Worm (Caenorhabditis elegans): Measurements from ENCODE around the gene C49F5.3.
"Not testable (repeated sequence)": the region's sequence is repeated elsewhere in the genome, so short reads cannot be mapped to it uniquely, and the experiment has no call there.

Gene C49F5.3

DNA sequence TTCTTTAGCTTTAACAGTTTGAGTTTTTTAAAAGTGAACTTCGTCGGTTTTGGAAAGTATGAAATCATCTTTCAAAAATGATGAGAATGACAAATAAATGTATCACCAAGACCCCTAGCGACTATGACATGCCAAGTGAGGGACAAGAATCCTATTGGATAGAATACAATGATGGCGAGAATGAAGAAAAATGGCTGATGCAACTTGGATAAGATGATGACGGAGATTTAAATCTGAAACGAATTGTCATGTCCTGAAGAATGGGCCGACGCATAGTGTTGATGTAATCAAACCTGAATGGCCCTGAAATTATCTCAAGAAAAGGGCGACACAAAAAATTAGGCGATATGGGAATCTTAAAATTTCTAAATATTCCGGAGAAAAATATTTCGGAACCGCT lies 19.8 kb downstream of the C49F5.3 start:
- TF ChIP-seq aha-1 (tag; optimal IDR thresholded peaks at IDR 0.05) (no peak), hlh-4 (tag; optimal IDR thresholded peaks at IDR 0.05) (no peak), snu-23 (GFP tag; optimal IDR thresholded peaks at IDR 0.05) (peak; percentile 25), skn-1 (tag; optimal IDR thresholded peaks at IDR 0.05) (peak; percentile 10), grh-1 (GFP tag; IDR thresholded peaks at IDR 0.05) (peak; percentile 10; the same call in 1 of the 2 replicates), nhr-85 (tag) (peak; percentile 76), nhr-77 (tag; optimal IDR thresholded peaks at IDR 0.05) (no peak), rnt-1 (tag; optimal IDR thresholded peaks at IDR 0.05) (no peak), nhr-71 (tag; optimal IDR thresholded peaks at IDR 0.05) (peak; percentile 12), lin-14 (GFP tag; optimal IDR thresholded peaks at IDR 0.05) (peak; percentile 40), mab-9 (GFP tag; IDR thresholded peaks at IDR 0.05) (no peak)

DNA sequence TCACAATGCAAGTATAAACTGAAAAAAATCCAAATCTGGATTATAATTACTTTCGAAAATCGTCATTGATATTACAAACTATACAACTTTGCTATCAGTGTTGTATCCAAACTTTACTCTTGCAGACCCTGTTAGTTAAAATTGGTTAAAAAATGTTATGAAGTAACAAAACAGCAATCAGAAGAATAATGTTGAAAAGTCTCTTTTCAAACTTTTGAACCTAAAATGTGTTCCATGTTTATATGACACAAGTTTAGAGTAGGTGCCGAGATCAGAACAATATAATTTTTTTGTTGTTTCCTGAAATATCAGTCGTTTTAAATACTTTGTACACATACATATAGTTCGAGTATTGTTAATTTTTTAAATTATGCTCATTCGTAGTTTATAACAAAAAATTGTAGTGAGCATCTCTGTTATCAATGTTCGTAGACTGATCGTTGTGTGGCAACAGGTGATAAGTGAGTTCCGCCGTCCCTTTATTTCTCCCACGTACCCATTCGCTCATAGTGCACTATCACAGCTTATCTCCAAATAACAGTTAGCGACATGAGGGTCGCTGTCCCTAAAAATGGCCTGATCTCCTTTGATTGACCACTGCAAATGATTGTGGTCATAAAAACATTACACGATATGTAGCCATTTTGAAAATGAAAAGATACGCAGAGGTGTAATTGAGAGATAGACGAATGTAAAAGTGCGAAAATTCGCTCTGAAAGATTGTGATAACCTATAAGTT lies 21.2 kb downstream of the C49F5.3 start:
- no peak for TF ChIP-seq snpc-4 (tag; optimal IDR thresholded peaks at IDR 0.05)
- peak in 3 of 6 experiments; percentile 38 to 62 (median 60) for TF ChIP-seq elt-3 (tag; optimal IDR thresholded peaks at IDR 0.05)
- TF ChIP-seq nhr-85 (tag) = peak; percentile 58
- TF ChIP-seq nhr-47 (tag; optimal IDR thresholded peaks at IDR 0.05) = no peak
- peak; percentile 37 for TF ChIP-seq blmp-1 (tag; optimal IDR thresholded peaks at IDR 0.05)
- TF ChIP-seq elt-2 (tag; optimal IDR thresholded peaks at IDR 0.05) = peak; percentile 81
- TF ChIP-seq nhr-77 (tag; optimal IDR thresholded peaks at IDR 0.05) = no peak
- TF ChIP-seq sox-4 (tag; optimal IDR thresholded peaks at IDR 0.05) = no peak

DNA sequence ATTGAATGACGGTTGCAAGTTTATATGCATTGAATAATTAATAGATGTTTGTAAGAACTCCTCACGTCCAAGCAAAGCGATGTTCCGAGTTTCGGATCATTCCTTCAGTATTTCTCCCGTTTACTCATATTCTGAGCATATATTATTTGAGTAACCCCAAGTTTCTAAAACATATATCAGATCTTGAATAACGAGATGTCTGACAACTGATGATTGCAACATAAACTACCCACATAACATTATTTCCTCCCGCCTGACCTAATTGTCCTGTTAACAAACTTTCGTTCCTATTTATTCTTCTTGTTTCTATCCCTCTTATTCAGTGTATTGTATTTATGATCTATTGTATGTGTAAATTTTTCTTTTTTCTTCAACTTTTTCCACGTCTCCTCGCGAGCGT lies 22.3 kb downstream of the C49F5.3 start, which contains the start of gene C49F5.13:
C49F5.13 (plus strand) TSS at position 301 of the 400 bp plus-strand sequence.
- TF ChIP-seq hpl-2 (GFP tag; optimal IDR thresholded peaks at IDR 0.05); fkh-4 (tag; optimal IDR thresholded peaks at IDR 0.05; ENCODE audit: borderline replicate concordance); skn-1 (tag; optimal IDR thresholded peaks at IDR 0.05): not testable (repeated sequence)

DNA sequence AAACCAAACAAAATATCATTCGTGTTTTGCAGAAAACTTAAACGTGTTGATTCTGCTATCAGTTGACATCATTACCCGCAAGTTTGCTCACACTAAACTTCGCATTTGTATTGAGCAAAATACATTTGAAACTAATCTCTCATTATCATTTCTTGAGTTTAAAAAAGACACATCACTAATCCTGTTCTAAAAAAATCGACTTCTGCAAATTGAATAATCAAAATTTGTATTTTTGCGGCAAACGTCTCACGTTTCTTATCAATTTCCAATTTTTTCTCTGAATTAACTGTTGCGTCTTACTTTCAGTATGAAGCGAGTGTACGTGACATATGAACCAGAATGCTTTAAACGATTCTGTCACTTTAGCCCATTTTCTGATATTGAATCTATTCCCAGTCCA lies 23.6 kb downstream of the C49F5.3 start, which contains the start of gene C49F5.8:
C49F5.8 (plus strand) TSS at position 301 of the 400 bp plus-strand sequence.
- TF ChIP-seq C34B4.2 (tag; optimal IDR thresholded peaks at IDR 0.05) = no peak
- no peak for TF ChIP-seq ama-1 (optimal IDR thresholded peaks at IDR 0.05)
- no peak for TF ChIP-seq nhr-237 (tag; optimal IDR thresholded peaks at IDR 0.05)
- peak; percentile 18 for TF ChIP-seq elt-2 (tag; optimal IDR thresholded peaks at IDR 0.05)

DNA sequence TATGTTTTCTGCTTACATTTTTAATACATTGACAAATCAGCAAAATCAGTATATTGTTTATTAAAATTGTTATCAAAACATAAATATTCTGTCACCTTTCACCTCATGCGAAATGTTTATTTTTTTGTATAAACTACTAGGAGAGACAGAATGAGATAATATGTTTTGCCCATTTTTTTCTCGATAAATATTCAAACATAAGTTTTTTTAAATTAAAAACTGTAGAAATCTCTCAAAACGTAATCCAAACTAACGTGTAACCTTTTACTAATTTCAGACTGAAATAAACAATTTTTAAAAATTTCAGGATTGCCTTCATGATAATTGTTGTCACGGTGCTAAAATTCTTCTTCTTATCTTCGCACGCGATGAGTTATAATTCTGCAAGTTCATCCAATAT lies 26.2 kb downstream of the C49F5.3 start, which contains the start of gene T08D10.5:
T08D10.5 (plus strand) TSS at position 301 of the 400 bp plus-strand sequence.
- TF ChIP-seq unc-30 (tag; optimal IDR thresholded peaks at IDR 0.05) (no peak), nhr-76 (tag; optimal IDR thresholded peaks at IDR 0.05) (no peak), ceh-8 (GFP tag; optimal IDR thresholded peaks at IDR 0.05) (no peak), ceh-88 (GFP tag; IDR thresholded peaks at IDR 0.05) (no peak), elt-3 (tag; optimal IDR thresholded peaks at IDR 0.05) (no peak), ztf-11 (tag; optimal IDR thresholded peaks at IDR 0.05) (no peak), hlh-17 (GFP tag; optimal IDR thresholded peaks at IDR 0.05; ENCODE audit: borderline replicate concordance) (no peak), isw-1 (GFP tag; IDR thresholded peaks at IDR 0.05) (no peak), ceh-90 (tag; optimal IDR thresholded peaks at IDR 0.05) (no peak), hlh-4 (tag; optimal IDR thresholded peaks at IDR 0.05) (no peak), C34B4.2 (tag; optimal IDR thresholded peaks at IDR 0.05) (no peak), efl-1 (optimal IDR thresholded peaks at IDR 0.05) (no peak), efl-1 (GFP tag; optimal IDR thresholded peaks at IDR 0.05 in 1 of 2) (no peak), ceh-82 (tag; optimal IDR thresholded peaks at IDR 0.05) (no peak), lin-35 (GFP tag; optimal IDR thresholded peaks at IDR 0.05) (no peak), dpl-1 (GFP tag; optimal IDR thresholded peaks at IDR 0.05) (no peak), sup-37 (GFP tag; optimal IDR thresholded peaks at IDR 0.05) (no peak), C16A3.4 (tag; optimal IDR thresholded peaks at IDR 0.05) (no peak), lin-15B (tag; optimal IDR thresholded peaks at IDR 0.05) (no peak), snu-23 (GFP tag; optimal IDR thresholded peaks at IDR 0.05) (no peak), unc-130 (tag; optimal IDR thresholded peaks at IDR 0.05) (no peak)

Data from whole organism, L1 larva.